Fruit fly (Drosophila melanogaster) whole organism, embryonic: ENCODE measurements around the gene CG3748.

Experiments
- B-H1 ChIP-seq: fragments of 200-800 bp; sonication (Bioruptor generic); IDR thresholded peaks from 3 replicates; pipeline ENCODE4 v1.3.6; 2022; ENCODE audit warnings: missing biosample characterization, missing genetic modification characterization
- CG10366 ChIP-seq: fragments of 200-800 bp; sonication (Bioruptor generic); IDR thresholded peaks from 2 replicates; pipeline ENCODE4 v1.3.6; 2022; ENCODE audit warnings: missing biosample characterization, missing genetic modification characterization
- CG10462 ChIP-seq: fragments of 200-800 bp; sonication (Bioruptor generic); optimal IDR thresholded peaks from 2 replicates; lab custom pipeline; 2016; ENCODE audit warnings: missing biosample characterization, missing genetic modification characterization
- CG10959 ChIP-seq: fragments of 200-800 bp; sonication (Bioruptor generic); IDR thresholded peaks from 2 replicates; pipeline ENCODE4 v1.3.6; 2022; ENCODE audit warnings: missing biosample characterization, missing genetic modification characterization
- CG11093 ChIP-seq: fragments of 200-800 bp; sonication (Bioruptor generic); IDR thresholded peaks from 3 replicates; pipeline ENCODE4 v1.3.6; 2022; ENCODE audit warnings: missing biosample characterization, missing genetic modification characterization
- CG12071 ChIP-seq: fragments of 200-800 bp; sonication (Bioruptor generic); optimal IDR thresholded peaks from 3 replicates; lab custom pipeline; 2018; ENCODE audit warnings: missing biosample characterization, mild to moderate bottlenecking, missing genetic modification characterization
- CG12104 ChIP-seq: fragments of 200-800 bp; sonication (Bioruptor generic); optimal IDR thresholded peaks from 3 replicates; lab custom pipeline; 2016; ENCODE audit warnings: missing biosample characterization, missing genetic modification characterization
- CG12942 ChIP-seq: fragments of 200-800 bp; sonication (Bioruptor generic); optimal IDR thresholded peaks from 3 replicates; lab custom pipeline; 2016; ENCODE audit warnings: missing biosample characterization, missing genetic modification characterization
- CG13287 ChIP-seq: fragments of 200-800 bp; sonication (Bioruptor generic); IDR thresholded peaks from 2 replicates; pipeline ENCODE4 v1.3.6; 2022; ENCODE audit warnings: missing biosample characterization, missing genetic modification characterization; ENCODE audit not compliant: partially characterized antibody
- CG14441 ChIP-seq: fragments of 200-800 bp; sonication (Bioruptor generic); IDR thresholded peaks from 2 replicates; pipeline ENCODE4 v1.3.6; 2022; ENCODE audit warnings: missing biosample characterization, missing genetic modification characterization
- CG1603 ChIP-seq: fragments of 200-800 bp; sonication (Bioruptor generic); optimal IDR thresholded peaks from 2 replicates; lab custom pipeline; 2019; ENCODE audit warnings: missing biosample characterization, mild to moderate bottlenecking, missing genetic modification characterization, moderate library complexity
- CG17328 ChIP-seq: fragments of 200-800 bp; sonication (Bioruptor generic); IDR thresholded peaks from 2 replicates; pipeline ENCODE4 v1.3.6; 2022; ENCODE audit warnings: missing biosample characterization, missing genetic modification characterization
- CG17361 ChIP-seq: fragments of 200-800 bp; sonication (Bioruptor generic); IDR thresholded peaks from 3 replicates; pipeline ENCODE4 v1.3.6; 2022; ENCODE audit warnings: missing biosample characterization, missing genetic modification characterization
- CG17568 ChIP-seq: fragments of 200-800 bp; sonication (Bioruptor generic); optimal IDR thresholded peaks from 2 replicates; lab custom pipeline; 2018; ENCODE audit warnings: missing biosample characterization, mild to moderate bottlenecking, missing genetic modification characterization, moderate library complexity
- CG17802 ChIP-seq: fragments of 200-800 bp; sonication (Bioruptor generic); optimal IDR thresholded peaks from 2 replicates; lab custom pipeline; 2018; ENCODE audit warnings: missing biosample characterization, mild to moderate bottlenecking, missing genetic modification characterization, moderate library complexity
- CG31224 ChIP-seq: fragments of 200-800 bp; sonication (Bioruptor generic); IDR thresholded peaks from 2 replicates; pipeline ENCODE4 v1.3.6; 2022; ENCODE audit warnings: missing biosample characterization, missing genetic modification characterization
- CG3995 ChIP-seq: fragments of 200-800 bp; sonication (Bioruptor generic); optimal IDR thresholded peaks from 3 replicates; lab custom pipeline; 2016; ENCODE audit warnings: missing biosample characterization, missing genetic modification characterization
- CG4707 ChIP-seq: fragments of 200-800 bp; sonication (Bioruptor generic); optimal IDR thresholded peaks from 2 replicates; lab custom pipeline; 2018; ENCODE audit warnings: missing biosample characterization, mild to moderate bottlenecking, missing genetic modification characterization, moderate library complexity
- CG8359 ChIP-seq: fragments of 200-800 bp; sonication (Bioruptor generic); optimal IDR thresholded peaks from 2 replicates; lab custom pipeline; 2017; ENCODE audit warnings: missing biosample characterization, mild to moderate bottlenecking, missing genetic modification characterization, borderline replicate concordance
- Camta ChIP-seq: fragments of 200-800 bp; sonication (Bioruptor generic); optimal IDR thresholded peaks from 2 replicates; lab custom pipeline; 2016; ENCODE audit warnings: missing biosample characterization, missing genetic modification characterization
- Dfd ChIP-seq, 2 experiments: fragments of >200 bp; optimal IDR thresholded peaks; 2 replicates each; lab custom pipeline; 2017; ENCODE audit warnings: missing biosample characterization in 2 of 2, missing genetic modification characterization in 2 of 2
- Gsc ChIP-seq: fragments of 200-800 bp; sonication (Bioruptor generic); IDR thresholded peaks from 2 replicates; pipeline ENCODE4 v1.3.6; 2022; ENCODE audit warnings: missing biosample characterization, missing genetic modification characterization
- H15 ChIP-seq: fragments of 200-800 bp; sonication (Bioruptor generic); IDR thresholded peaks from 3 replicates; pipeline ENCODE4 v1.3.6; 2022; ENCODE audit warnings: missing biosample characterization, missing genetic modification characterization
- Hsf ChIP-seq: fragments of 200-800 bp; sonication (Bioruptor generic); optimal IDR thresholded peaks from 3 replicates; lab custom pipeline; 2016; ENCODE audit warnings: missing biosample characterization, missing genetic modification characterization
- MTF-1 ChIP-seq: fragments of 200-800 bp; sonication (Bioruptor generic); optimal IDR thresholded peaks from 2 replicates; lab custom pipeline; 2018; ENCODE audit warnings: missing biosample characterization, mild to moderate bottlenecking, missing genetic modification characterization, borderline replicate concordance
- Neu2 ChIP-seq: fragments of 200-800 bp; sonication (Bioruptor generic); optimal IDR thresholded peaks from 3 replicates; lab custom pipeline; 2016; ENCODE audit warnings: missing biosample characterization, missing genetic modification characterization, borderline replicate concordance
- NfI ChIP-seq: fragments of 200-800 bp; sonication (Bioruptor generic); optimal IDR thresholded peaks from 3 replicates; lab custom pipeline; 2018; ENCODE audit warnings: missing biosample characterization, mild to moderate bottlenecking, missing genetic modification characterization, moderate library complexity
- Rx ChIP-seq: fragments of 200-800 bp; sonication (Bioruptor generic); IDR thresholded peaks from 2 replicates; pipeline ENCODE4 v1.3.6; 2022; ENCODE audit warnings: missing biosample characterization, missing genetic modification characterization
- Sin3A ChIP-seq: fragments of >200 bp; optimal IDR thresholded peaks from 2 replicates; lab custom pipeline; 2018
- YL-1 ChIP-seq: fragments of 200-800 bp; sonication (Bioruptor generic); optimal IDR thresholded peaks from 3 replicates; lab custom pipeline; 2017; ENCODE audit warnings: missing biosample characterization, mild to moderate bottlenecking, missing genetic modification characterization
- ac ChIP-seq: fragments of 200-800 bp; sonication (Bioruptor generic); optimal IDR thresholded peaks from 3 replicates; lab custom pipeline; 2017; ENCODE audit warnings: missing biosample characterization, mild to moderate bottlenecking, missing genetic modification characterization
- ara ChIP-seq: fragments of 200-800 bp; sonication (Bioruptor generic); IDR thresholded peaks from 2 replicates; pipeline ENCODE4 v1.3.6; 2022; ENCODE audit warnings: missing biosample characterization, missing genetic modification characterization
- bcd ChIP-seq: fragments of 200-800 bp; sonication (Bioruptor generic); optimal IDR thresholded peaks from 2 replicates; lab custom pipeline; 2017; ENCODE audit warnings: missing biosample characterization, mild to moderate bottlenecking, missing genetic modification characterization
- bowl ChIP-seq: fragments of 200-800 bp; sonication (Bioruptor generic); IDR thresholded peaks from 2 replicates; pipeline ENCODE4 v1.3.6; 2022; ENCODE audit warnings: missing biosample characterization, missing genetic modification characterization
- chm ChIP-seq: fragments of 200-800 bp; sonication (Bioruptor generic); IDR thresholded peaks from 2 replicates; pipeline ENCODE4 v1.3.6; 2022; ENCODE audit warnings: missing biosample characterization, missing genetic modification characterization
- ci ChIP-seq: fragments of 200-800 bp; sonication (Bioruptor generic); IDR thresholded peaks from 3 replicates; pipeline ENCODE4 v1.3.6; 2022; ENCODE audit warnings: missing biosample characterization, missing genetic modification characterization
- disco-r ChIP-seq: fragments of 200-800 bp; sonication (Bioruptor generic); optimal IDR thresholded peaks from 2 replicates; lab custom pipeline; 2016; ENCODE audit warnings: missing biosample characterization, missing genetic modification characterization
- dm ChIP-seq: fragments of 200-800 bp; sonication (Bioruptor generic); optimal IDR thresholded peaks from 3 replicates; lab custom pipeline; 2016; ENCODE audit warnings: missing biosample characterization, missing genetic modification characterization
- exex ChIP-seq: fragments of 200-800 bp; sonication (Bioruptor generic); optimal IDR thresholded peaks from 4 replicates; lab custom pipeline; 2018; ENCODE audit warnings: missing biosample characterization, mild to moderate bottlenecking, missing genetic modification characterization, moderate library complexity
- gcm2 ChIP-seq: fragments of 200-800 bp; sonication (Bioruptor generic); optimal IDR thresholded peaks from 2 replicates; lab custom pipeline; 2016; ENCODE audit warnings: missing biosample characterization, missing genetic modification characterization
- gsb ChIP-seq: fragments of 200-800 bp; sonication (Bioruptor generic); IDR thresholded peaks from 2 replicates; pipeline ENCODE4 v1.3.6; 2022; ENCODE audit warnings: missing biosample characterization, missing genetic modification characterization
- pros ChIP-seq: fragments of 200-800 bp; sonication (Bioruptor generic); optimal IDR thresholded peaks from 3 replicates; lab custom pipeline; 2019; ENCODE audit warnings: missing biosample characterization, mild to moderate bottlenecking, missing genetic modification characterization, moderate library complexity
- pum ChIP-seq: fragments of 200-800 bp; sonication (Bioruptor generic); optimal IDR thresholded peaks from 2 replicates; lab custom pipeline; 2016; ENCODE audit warnings: missing biosample characterization, missing genetic modification characterization
- repo ChIP-seq: fragments of 200-800 bp; sonication (Bioruptor generic); optimal IDR thresholded peaks from 2 replicates; lab custom pipeline; 2016; ENCODE audit warnings: missing biosample characterization, missing genetic modification characterization
- salm ChIP-seq: fragments of 200-800 bp; sonication (Bioruptor generic); optimal IDR thresholded peaks from 2 replicates; lab custom pipeline; 2018; ENCODE audit warnings: missing biosample characterization, mild to moderate bottlenecking, missing genetic modification characterization
- sens-2 ChIP-seq: fragments of 200-800 bp; sonication (Bioruptor generic); IDR thresholded peaks from 2 replicates; pipeline ENCODE4 v1.3.6; 2022; ENCODE audit warnings: missing biosample characterization, missing genetic modification characterization
- seq ChIP-seq: fragments of 200-800 bp; sonication (Bioruptor generic); IDR thresholded peaks from 2 replicates; pipeline ENCODE4 v1.3.6; 2022; ENCODE audit warnings: missing biosample characterization, missing genetic modification characterization
- slbo ChIP-seq: fragments of 200-800 bp; sonication (Bioruptor generic); IDR thresholded peaks from 2 replicates; pipeline ENCODE4 v1.3.6; 2022; ENCODE audit warnings: missing biosample characterization, missing genetic modification characterization
- sr ChIP-seq: fragments of 200-800 bp; sonication (Bioruptor generic); IDR thresholded peaks from 3 replicates; pipeline ENCODE4 v1.3.6; 2022; ENCODE audit warnings: missing biosample characterization, missing genetic modification characterization
- tup ChIP-seq: fragments of 200-800 bp; sonication (Bioruptor generic); optimal IDR thresholded peaks from 2 replicates; lab custom pipeline; 2016; ENCODE audit warnings: missing biosample characterization, mild to moderate bottlenecking, missing genetic modification characterization, moderate library complexity
- zen ChIP-seq: fragments of 200-800 bp; sonication (Bioruptor generic); optimal IDR thresholded peaks from 3 replicates; lab custom pipeline; 2018; ENCODE audit warnings: missing biosample characterization, mild to moderate bottlenecking, missing genetic modification characterization, moderate library complexity

CG3748 gene

dm6 chr2L:9388013-9388605 lies 45.5 kb downstream of the CG3748 start (continued):
- TF ChIP-seq Hsf (peak; percentile 59), dm (GFP tag; lab: Kevin White, UChicago) (peak; percentile 38), CG11093 (no peak), CG17568 (GFP tag; lab: Kevin White, UChicago) (peak; percentile 24), YL-1 (no peak), CG10462 (GFP tag; lab: Kevin White, UChicago) (no peak), H15 (peak; percentile 49; the same call in 1 of the 3 replicates), Dfd (GFP tag; optimal IDR thresholded peaks at IDR 0.05; lab: Kevin White, UChicago) (no peak), CG10959 (GFP tag; lab: Robert Waterston, UW) (no peak), gsb (GFP tag; lab: Robert Waterston, UW) (peak; percentile 69), chm (GFP tag; lab: Robert Waterston, UW) (no peak; the same call in 1 of the 2 replicates), bcd (GFP tag; lab: Kevin White, UChicago) (peak; percentile 82), CG17361 (peak; percentile 29; the same call in 1 of the 3 replicates), Sin3A (lab: Kevin White, UChicago) (no peak), salm (no peak), CG10366 (peak; percentile 58), CG12071 (peak; percentile 75), pros (GFP tag; lab: Kevin White, UChicago) (no peak), CG1603 (peak; percentile 63), ci (0 out of 3 replicates have a peak, but pooled peaks have one; percentile 32), Gsc (GFP tag; lab: Robert Waterston, UW) (no peak), disco-r (GFP tag; lab: Kevin White, UChicago) (peak; percentile 69), sens-2 (GFP tag; lab: Robert Waterston, UW) (no peak; the same call in 1 of the 2 replicates), CG4707 (GFP tag; lab: Kevin White, UChicago) (no peak), repo (GFP tag; lab: Kevin White, UChicago) (peak; percentile 56), Neu2 (GFP tag; lab: Kevin White, UChicago) (no peak), sr (GFP tag; lab: Robert Waterston, UW) (no peak), zen (tag; lab: Kevin White, UChicago) (peak; percentile 21), pum (GFP tag; lab: Kevin White, UChicago) (peak; percentile 59), gcm2 (peak; percentile 27), CG3995 (GFP tag; lab: Kevin White, UChicago) (peak; percentile 56), MTF-1 (GFP tag; lab: Kevin White, UChicago) (no peak), CG17802 (tag; lab: Kevin White, UChicago) (peak; percentile 13), CG8359 (GFP tag; lab: Kevin White, UChicago) (no peak), CG12104 (peak; percentile 25), CG31224 (GFP tag; lab: Robert Waterston, UW) (peak; percentile 51; the same call in 1 of the 2 replicates), NfI (peak; percentile 66), CG14441 (GFP tag; lab: Robert Waterston, UW) (peak; percentile 75), bowl (no peak), CG17328 (GFP tag; lab: Robert Waterston, UW) (0 out of 2 replicates have a peak, but pooled peaks have one; percentile 13), seq (GFP tag; lab: Robert Waterston, UW) (peak; percentile 47; the same call in 1 of the 2 replicates), CG13287 (GFP tag; lab: Robert Waterston, UW) (no peak), ara (GFP tag; lab: Robert Waterston, UW) (0 out of 2 replicates have a peak, but pooled peaks have one; percentile 16), Camta (GFP tag; lab: Kevin White, UChicago) (peak; percentile 48), tup (peak; percentile 34), B-H1 (GFP tag; lab: Robert Waterston, UW) (peak; percentile 45; the same call in 1 of the 3 replicates), exex (no peak), slbo (GFP tag; lab: Robert Waterston, UW) (peak; percentile 90), CG12942 (GFP tag; lab: Kevin White, UChicago) (peak; percentile 59), ac (no peak), Rx (GFP tag; lab: Robert Waterston, UW) (no peak)
